Fruit fly (Drosophila melanogaster): ENCODE data around the gene Gk2.

- no peak for TF ChIP-seq psq (optimal IDR thresholded peaks at IDR 0.05)
- TF ChIP-seq usp (GFP tag; optimal IDR thresholded peaks at IDR 0.05): no peak
- TF ChIP-seq CG8478 (optimal IDR thresholded peaks at IDR 0.05): no peak
- no peak for TF ChIP-seq Dll (optimal IDR thresholded peaks at IDR 0.05)
- TF ChIP-seq pan (optimal IDR thresholded peaks at IDR 0.05): no peak
Observed at dm6 chr3L:1692859-1693258, 45.3 kb upstream of the Gk2 start.

All from whole organism.